Worm (Caenorhabditis elegans): ENCODE data around the gene C03A7.2.

DNA sequence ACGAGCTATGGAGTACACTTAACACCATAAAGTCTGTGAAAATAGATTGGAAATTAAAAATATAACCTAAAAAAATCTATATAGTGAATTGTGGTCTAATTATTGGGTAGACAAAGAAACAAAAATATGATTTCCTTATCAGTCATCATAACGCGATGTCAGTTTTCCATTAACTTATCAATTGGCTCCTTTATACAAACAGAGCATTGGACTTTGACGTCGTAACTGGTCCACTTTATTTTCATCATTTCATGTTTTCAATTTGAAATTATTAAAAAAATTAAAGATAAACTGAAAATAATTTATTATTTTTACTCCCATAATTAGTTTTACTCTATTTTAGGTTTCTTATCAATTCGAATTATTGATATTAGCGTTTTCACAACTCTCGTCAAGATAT, 3.7 kb upstream of the C03A7.2 start:
- TF ChIP-seq unc-39 (tag; optimal IDR thresholded peaks at IDR 0.05) = no peak
- no peak for TF ChIP-seq ZK546.5 (tag; optimal IDR thresholded peaks at IDR 0.05)

All from whole organism, L4 larva.